Worm (Caenorhabditis elegans): ENCODE data around the gene Y43B11AR.3.

Gene Y43B11AR.3

DNA sequence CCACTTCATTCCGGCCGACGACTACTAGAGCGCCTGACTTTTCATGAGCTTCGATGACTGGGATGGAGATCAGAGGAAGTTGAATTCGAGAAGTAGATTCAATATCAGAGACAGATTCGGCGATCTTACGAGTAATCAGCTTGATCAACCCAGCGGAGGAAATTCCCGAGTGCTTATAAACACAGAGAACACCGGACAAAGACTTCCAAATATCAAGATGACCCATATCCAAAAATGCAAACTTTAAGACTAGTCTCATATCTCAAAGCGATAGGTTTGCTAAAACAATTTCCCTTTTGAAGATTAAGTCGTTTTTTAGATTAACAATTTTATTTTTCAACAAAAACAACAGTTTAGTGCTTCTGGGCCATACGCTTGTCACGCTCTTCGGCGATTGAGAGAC lies at the start of gene Y43B11AR.3:
Y43B11AR.3 (minus strand) TSS at position 335 of the 403 bp plus-strand sequence.
- TF ChIP-seq fkh-2 (tag; optimal IDR thresholded peaks at IDR 0.05) = no peak
- no peak for TF ChIP-seq ceh-28 (tag; optimal IDR thresholded peaks at IDR 0.05)
- TF ChIP-seq nhr-25 (tag; optimal IDR thresholded peaks at IDR 0.05) = peak; percentile 10
- peak; percentile 25 for TF ChIP-seq elt-2 (tag; optimal IDR thresholded peaks at IDR 0.05)
- peak; percentile 12 for TF ChIP-seq ama-1 (optimal IDR thresholded peaks at IDR 0.05)
- no peak for TF ChIP-seq ceh-82 (tag; optimal IDR thresholded peaks at IDR 0.05)
- TF ChIP-seq lsy-12 (tag; optimal IDR thresholded peaks at IDR 0.05) = no peak
- no peak for TF ChIP-seq nhr-11 (tag; optimal IDR thresholded peaks at IDR 0.05)
- TF ChIP-seq nhr-12 (tag; optimal IDR thresholded peaks at IDR 0.05) = peak; percentile 19

DNA sequence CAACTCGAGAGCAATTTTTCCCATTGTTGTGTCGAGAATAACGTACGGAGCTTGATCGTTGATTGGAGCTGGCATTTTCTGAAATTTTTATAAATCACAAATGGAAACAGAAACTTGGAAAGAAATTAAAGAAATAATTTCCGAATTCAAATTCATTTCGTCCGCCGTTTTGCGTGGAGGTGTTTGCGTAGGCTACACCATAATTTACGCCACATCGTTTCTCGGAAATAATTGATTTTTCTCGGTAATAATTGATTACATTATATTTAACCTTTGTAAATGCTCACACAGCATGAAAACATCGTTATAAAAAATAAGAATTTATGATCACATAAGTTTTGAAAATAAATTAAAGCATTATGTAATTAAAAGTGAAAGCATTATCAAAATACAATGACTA lies 49.6 kb upstream of the Y43B11AR.3 start, which contains the start of gene cyn-12:
cyn-12 (minus strand) TSS at position 78 of the 400 bp plus-strand sequence.
- no peak for TF ChIP-seq tbx-2 (tag; optimal IDR thresholded peaks at IDR 0.05)
- no peak for TF ChIP-seq ceh-16 (tag; optimal IDR thresholded peaks at IDR 0.05)
- TF ChIP-seq nfya-1 (tag; optimal IDR thresholded peaks at IDR 0.05; ENCODE audit: insufficient read depth) = no peak
- peak; percentile 66 for TF ChIP-seq ceh-28 (tag; optimal IDR thresholded peaks at IDR 0.05)
- TF ChIP-seq elt-2 (tag; optimal IDR thresholded peaks at IDR 0.05) = no peak
- no peak for TF ChIP-seq lin-15B (tag; optimal IDR thresholded peaks at IDR 0.05)
- TF ChIP-seq elt-1 (tag; optimal IDR thresholded peaks at IDR 0.05) = no peak
- no peak for TF ChIP-seq ztf-11 (tag; optimal IDR thresholded peaks at IDR 0.05)
- no peak for TF ChIP-seq R02D3.7 (tag; optimal IDR thresholded peaks at IDR 0.05)
- TF ChIP-seq nhr-11 (tag; optimal IDR thresholded peaks at IDR 0.05) = no peak
- no peak for TF ChIP-seq ama-1 (optimal IDR thresholded peaks at IDR 0.05)
- no peak for TF ChIP-seq unc-62 (GFP tag; optimal IDR thresholded peaks at IDR 0.05)
- TF ChIP-seq pqm-1 (tag; optimal IDR thresholded peaks at IDR 0.05) = peak; percentile 6
- TF ChIP-seq fkh-2 (tag; optimal IDR thresholded peaks at IDR 0.05) = no peak
- no peak for TF ChIP-seq nhr-237 (tag; optimal IDR thresholded peaks at IDR 0.05)
- TF ChIP-seq pha-4 (tag; optimal IDR thresholded peaks at IDR 0.05) = no peak
- no peak for TF ChIP-seq aly-2 (tag; optimal IDR thresholded peaks at IDR 0.05)
- TF ChIP-seq nhr-23 (tag; optimal IDR thresholded peaks at IDR 0.05) = peak; percentile 36
- TF ChIP-seq jun-1 (tag; optimal IDR thresholded peaks at IDR 0.05) = no peak
- no peak for TF ChIP-seq ceh-82 (tag; optimal IDR thresholded peaks at IDR 0.05)
- no peak for TF ChIP-seq unc-39 (tag; optimal IDR thresholded peaks at IDR 0.05)
- TF ChIP-seq nhr-12 (tag; optimal IDR thresholded peaks at IDR 0.05) = no peak
- no peak for TF ChIP-seq elt-3 (tag; optimal IDR thresholded peaks at IDR 0.05)
- TF ChIP-seq nhr-76 (tag; optimal IDR thresholded peaks at IDR 0.05) = no peak
- TF ChIP-seq egl-5 (tag; optimal IDR thresholded peaks at IDR 0.05) = no peak
- peak; percentile 40 for TF ChIP-seq hmg-11 (tag; optimal IDR thresholded peaks at IDR 0.05)
- no peak for TF ChIP-seq fkh-10 (GFP tag; optimal IDR thresholded peaks at IDR 0.05)
- TF ChIP-seq mdl-1 (tag; optimal IDR thresholded peaks at IDR 0.05) = no peak
- TF ChIP-seq nhr-43 (tag; optimal IDR thresholded peaks at IDR 0.05; ENCODE audit: poor library complexity, severe bottlenecking) = no peak

DNA sequence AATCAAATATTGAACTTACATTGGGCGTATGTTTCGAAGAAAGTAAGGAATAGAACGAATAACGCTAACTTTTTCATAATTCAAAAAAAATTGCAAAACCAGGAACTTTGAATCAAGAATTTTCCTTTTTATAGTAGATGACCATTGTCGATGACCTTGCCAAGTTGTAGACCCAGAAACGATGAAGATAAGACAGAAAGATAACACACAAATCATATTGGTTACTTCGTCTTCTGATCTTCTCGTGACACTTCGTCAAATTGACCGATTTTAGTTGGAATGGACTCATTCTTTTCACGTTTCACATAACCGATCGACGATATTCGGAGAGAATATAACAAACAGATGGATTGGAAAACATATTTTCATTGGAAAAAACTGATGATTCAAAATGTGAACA lies 48.3 kb upstream of the Y43B11AR.3 start, which contains the start of gene grsp-3:
grsp-3 (minus strand) TSS at position 149 of the 400 bp plus-strand sequence.
- no peak for TF ChIP-seq egl-5 (tag; optimal IDR thresholded peaks at IDR 0.05)
- no peak for TF ChIP-seq nhr-76 (tag; optimal IDR thresholded peaks at IDR 0.05)
- TF ChIP-seq R02D3.7 (tag; optimal IDR thresholded peaks at IDR 0.05) = no peak
- TF ChIP-seq daf-12 (tag; optimal IDR thresholded peaks at IDR 0.05) = no peak
- no peak for TF ChIP-seq sea-2 (GFP tag; optimal IDR thresholded peaks at IDR 0.05)
- TF ChIP-seq lsy-12 (tag; optimal IDR thresholded peaks at IDR 0.05) = no peak
- no peak for TF ChIP-seq egl-27 (tag; optimal IDR thresholded peaks at IDR 0.05)
- no peak for TF ChIP-seq nhr-67 (tag; optimal IDR thresholded peaks at IDR 0.05)
- no peak for TF ChIP-seq nhr-11 (tag; optimal IDR thresholded peaks at IDR 0.05)
- TF ChIP-seq tbx-2 (tag; optimal IDR thresholded peaks at IDR 0.05) = no peak
- TF ChIP-seq nfya-1 (tag; optimal IDR thresholded peaks at IDR 0.05; ENCODE audit: insufficient read depth) = no peak
- TF ChIP-seq ceh-28 (tag; optimal IDR thresholded peaks at IDR 0.05) = peak; percentile 38
- TF ChIP-seq unc-62 (GFP tag; optimal IDR thresholded peaks at IDR 0.05) = no peak
- no peak for TF ChIP-seq eor-1 (tag; optimal IDR thresholded peaks at IDR 0.05)
- peak in 1 of 3 experiments; percentile 61 for TF ChIP-seq elt-3 (tag; optimal IDR thresholded peaks at IDR 0.05)
- no peak for TF ChIP-seq ztf-4 (tag; optimal IDR thresholded peaks at IDR 0.05)
- TF ChIP-seq zag-1 (tag; optimal IDR thresholded peaks at IDR 0.05) = no peak
- TF ChIP-seq elt-2 (tag; optimal IDR thresholded peaks at IDR 0.05) = no peak
- no peak for TF ChIP-seq snpc-4 (tag; optimal IDR thresholded peaks at IDR 0.05)
- TF ChIP-seq lin-15B (tag; optimal IDR thresholded peaks at IDR 0.05) = no peak
- no peak for TF ChIP-seq fos-1 (tag; optimal IDR thresholded peaks at IDR 0.05)
- TF ChIP-seq nhr-23 (tag; optimal IDR thresholded peaks at IDR 0.05) = peak; percentile 89
- no peak for TF ChIP-seq ZK546.5 (tag; optimal IDR thresholded peaks at IDR 0.05)
- no peak for TF ChIP-seq hmg-11 (tag; optimal IDR thresholded peaks at IDR 0.05)
- TF ChIP-seq mml-1 (tag; optimal IDR thresholded peaks at IDR 0.05) = no peak
- no peak for TF ChIP-seq ceh-16 (tag; optimal IDR thresholded peaks at IDR 0.05)
- no peak for TF ChIP-seq ztf-11 (tag; optimal IDR thresholded peaks at IDR 0.05)
- no peak for TF ChIP-seq mdl-1 (tag; optimal IDR thresholded peaks at IDR 0.05)
- no peak for TF ChIP-seq jun-1 (tag; optimal IDR thresholded peaks at IDR 0.05)
- no peak for TF ChIP-seq pqm-1 (tag; optimal IDR thresholded peaks at IDR 0.05)
- peak; percentile 46 for TF ChIP-seq elt-1 (tag; optimal IDR thresholded peaks at IDR 0.05)
- peak; percentile 77 for TF ChIP-seq nhr-25 (tag; optimal IDR thresholded peaks at IDR 0.05)
- TF ChIP-seq ama-1 (optimal IDR thresholded peaks at IDR 0.05) = no peak
- no peak for TF ChIP-seq lin-39 (tag; optimal IDR thresholded peaks at IDR 0.05)
- no peak for TF ChIP-seq nhr-28 (tag; optimal IDR thresholded peaks at IDR 0.05)
- no peak for TF ChIP-seq ceh-9 (tag; optimal IDR thresholded peaks at IDR 0.05)
- no peak for TF ChIP-seq fkh-2 (tag; optimal IDR thresholded peaks at IDR 0.05)
- TF ChIP-seq aly-2 (tag; optimal IDR thresholded peaks at IDR 0.05) = no peak

All from whole organism, L3 larva.